Fruit fly (Drosophila melanogaster) whole organism, embryonic: Measurements from ENCODE around the gene Vm34Ca.

Source experiments
- ATbp ChIP-seq: fragments of 200-800 bp; sonication (Bioruptor generic); optimal IDR thresholded peaks from 2 replicates; lab custom pipeline; 2017; ENCODE audit warnings: missing biosample characterization, mild to moderate bottlenecking, missing genetic modification characterization, missing genetic modification reagents
- Abd-B ChIP-seq: fragments of 200-800 bp; sonication (Bioruptor generic); optimal IDR thresholded peaks from 2 replicates; lab custom pipeline; 2018; ENCODE audit warnings: missing biosample characterization, mild to moderate bottlenecking, missing genetic modification characterization, moderate library complexity
- Adf1 ChIP-seq: fragments of 200-800 bp; sonication (Bioruptor generic); IDR thresholded peaks from 2 replicates; pipeline ENCODE4 v1.3.6; 2022; ENCODE audit warnings: missing biosample characterization, missing genetic modification characterization
- CG10979 ChIP-seq: fragments of 200-800 bp; sonication (Bioruptor generic); optimal IDR thresholded peaks from 2 replicates; lab custom pipeline; 2018; ENCODE audit warnings: missing biosample characterization, mild to moderate bottlenecking, missing genetic modification characterization, moderate library complexity
- CG11398 ChIP-seq: fragments of 200-800 bp; sonication (Bioruptor generic); optimal IDR thresholded peaks from 2 replicates; lab custom pipeline; 2016; ENCODE audit warnings: missing biosample characterization, missing genetic modification characterization
- CG12104 ChIP-seq: fragments of 200-800 bp; sonication (Bioruptor generic); optimal IDR thresholded peaks from 3 replicates; lab custom pipeline; 2016; ENCODE audit warnings: missing biosample characterization, missing genetic modification characterization
- CG13424 ChIP-seq: fragments of 200-800 bp; sonication (Bioruptor generic); optimal IDR thresholded peaks from 2 replicates; lab custom pipeline; 2019; ENCODE audit warnings: missing biosample characterization, mild to moderate bottlenecking, missing genetic modification characterization, moderate library complexity
- CG14860 ChIP-seq: fragments of 200-800 bp; sonication (Bioruptor generic); IDR thresholded peaks from 3 replicates; pipeline ENCODE4 v1.3.6; 2022; ENCODE audit warnings: missing biosample characterization, missing genetic modification characterization; ENCODE audit not compliant: partially characterized antibody
- CG15479 ChIP-seq: fragments of 200-800 bp; sonication (Bioruptor generic); optimal IDR thresholded peaks from 3 replicates; lab custom pipeline; 2019; ENCODE audit warnings: missing biosample characterization, mild to moderate bottlenecking, missing genetic modification characterization, moderate library complexity
- CG2875 ChIP-seq: fragments of 200-800 bp; sonication (Bioruptor generic); optimal IDR thresholded peaks from 2 replicates; lab custom pipeline; 2017; ENCODE audit warnings: missing biosample characterization, mild to moderate bottlenecking, missing genetic modification characterization, missing genetic modification reagents
- CG30431 ChIP-seq: fragments of 200-800 bp; sonication (Bioruptor generic); optimal IDR thresholded peaks from 2 replicates; lab custom pipeline; 2017; ENCODE audit warnings: missing biosample characterization, missing genetic modification characterization
- CG34224 ChIP-seq: fragments of 200-800 bp; sonication (Bioruptor generic); IDR thresholded peaks from 3 replicates; pipeline ENCODE4 v1.3.6; 2022; ENCODE audit warnings: missing biosample characterization, missing genetic modification characterization; ENCODE audit not compliant: partially characterized antibody
- CG3726 ChIP-seq: fragments of 200-800 bp; sonication (Bioruptor generic); IDR thresholded peaks from 3 replicates; pipeline ENCODE4, ENCODE4 v1.3.6; 2022; ENCODE audit warnings: missing biosample characterization, missing genetic modification characterization
- CG6254 ChIP-seq: fragments of 200-800 bp; sonication (Bioruptor generic); optimal IDR thresholded peaks from 3 replicates; lab custom pipeline; 2017; ENCODE audit warnings: mild to moderate bottlenecking, missing biosample characterization, missing genetic modification reagents, missing genetic modification characterization
- CG6654 ChIP-seq: fragments of 200-800 bp; sonication (Bioruptor generic); optimal IDR thresholded peaks from 2 replicates; lab custom pipeline; 2017; ENCODE audit warnings: missing biosample characterization, mild to moderate bottlenecking, missing genetic modification characterization
- CG7357 ChIP-seq: fragments of 200-800 bp; sonication (Bioruptor generic); IDR thresholded peaks from 3 replicates; pipeline ENCODE4 v1.3.6; 2022; ENCODE audit warnings: missing biosample characterization, missing genetic modification characterization
- CG7556 ChIP-seq: fragments of 200-800 bp; sonication (Bioruptor generic); optimal IDR thresholded peaks from 2 replicates; lab custom pipeline; 2017; ENCODE audit warnings: missing biosample characterization, mild to moderate bottlenecking, missing genetic modification characterization
- D ChIP-seq, 2 experiments: fragments of 200-800 bp in 1 of 2; fragments of >200 bp in 1 of 2; sonication (Bioruptor generic) in 1 of 2; optimal IDR thresholded peaks; 2 replicates in 1 of 2; 3 replicates in 1 of 2; lab custom pipeline; 2017; ENCODE audit warnings: mild to moderate bottlenecking in 1 of 2, missing biosample characterization in 1 of 2, missing genetic modification characterization in 1 of 2, missing genetic modification reagents in 1 of 2
- Doc2 ChIP-seq: fragments of 200-800 bp; sonication (Bioruptor generic); IDR thresholded peaks from 2 replicates; pipeline ENCODE4 v1.3.6; 2022; ENCODE audit warnings: missing biosample characterization, missing genetic modification characterization
- Drgx ChIP-seq: fragments of 200-800 bp; sonication (Bioruptor generic); IDR thresholded peaks from 2 replicates; pipeline ENCODE4 v1.3.6; 2022; ENCODE audit warnings: missing biosample characterization, missing genetic modification characterization
- HLH4C ChIP-seq: fragments of 200-800 bp; sonication (Bioruptor generic); IDR thresholded peaks from 3 replicates; pipeline ENCODE4 v1.3.6; 2022; ENCODE audit warnings: missing biosample characterization, missing genetic modification characterization; ENCODE audit not compliant: partially characterized antibody
- Hr39 ChIP-seq: fragments of >200 bp; optimal IDR thresholded peaks from 2 replicates; lab custom pipeline; 2017
- Hsf ChIP-seq: fragments of 200-800 bp; sonication (Bioruptor generic); optimal IDR thresholded peaks from 3 replicates; lab custom pipeline; 2016; ENCODE audit warnings: missing biosample characterization, missing genetic modification characterization
- Lim3 ChIP-seq: fragments of 200-800 bp; sonication (Bioruptor generic); IDR thresholded peaks from 2 replicates; pipeline ENCODE4 v1.3.6; 2022; ENCODE audit warnings: missing biosample characterization, missing genetic modification characterization
- Pdp1 ChIP-seq, 2 experiments: fragments of 200-800 bp; sonication (Bioruptor generic); optimal IDR thresholded peaks; 3 replicates each; lab custom pipeline; 2016; ENCODE audit warnings: missing biosample characterization in 2 of 2, missing genetic modification characterization in 2 of 2, mild to moderate bottlenecking in 1 of 2, moderate library complexity in 1 of 2
- Ptx1 ChIP-seq: fragments of 200-800 bp; sonication (Bioruptor generic); IDR thresholded peaks from 2 replicates; pipeline ENCODE4 v1.3.6; 2022; ENCODE audit warnings: missing biosample characterization, missing genetic modification characterization
- Spps ChIP-seq: fragments of 200-800 bp; sonication (Bioruptor generic); optimal IDR thresholded peaks from 2 replicates; lab custom pipeline; 2018; ENCODE audit warnings: missing biosample characterization, mild to moderate bottlenecking, missing genetic modification characterization
- Sry-δ ChIP-seq: fragments of 200-800 bp; sonication (Bioruptor generic); optimal IDR thresholded peaks from 2 replicates; lab custom pipeline; 2016; ENCODE audit warnings: missing biosample characterization, missing genetic modification characterization
- Xbp1 ChIP-seq: fragments of 200-800 bp; sonication (Bioruptor generic); optimal IDR thresholded peaks from 3 replicates; lab custom pipeline; 2016; ENCODE audit warnings: missing biosample characterization, mild to moderate bottlenecking, missing genetic modification characterization
- Xrp1 ChIP-seq: fragments of 200-800 bp; sonication (Bioruptor generic); IDR thresholded peaks from 2 replicates; pipeline ENCODE4 v1.3.6; 2022; ENCODE audit warnings: missing biosample characterization, missing genetic modification characterization
- bcd ChIP-seq: fragments of 200-800 bp; sonication (Bioruptor generic); optimal IDR thresholded peaks from 2 replicates; lab custom pipeline; 2017; ENCODE audit warnings: missing biosample characterization, mild to moderate bottlenecking, missing genetic modification characterization
- danr ChIP-seq: fragments of 200-800 bp; sonication (Bioruptor generic); IDR thresholded peaks from 2 replicates; pipeline ENCODE4 v1.3.6; 2022; ENCODE audit warnings: missing biosample characterization, missing genetic modification characterization
- dati ChIP-seq: fragments of 200-800 bp; sonication (Bioruptor generic); IDR thresholded peaks from 2 replicates; pipeline ENCODE4 v1.3.6; 2022; ENCODE audit warnings: missing biosample characterization, missing genetic modification characterization
- dimm ChIP-seq: fragments of 200-800 bp; sonication (Bioruptor generic); IDR thresholded peaks from 2 replicates; pipeline ENCODE4 v1.3.6; 2022; ENCODE audit warnings: missing biosample characterization, missing genetic modification characterization
- disco-r ChIP-seq: fragments of 200-800 bp; sonication (Bioruptor generic); optimal IDR thresholded peaks from 2 replicates; lab custom pipeline; 2016; ENCODE audit warnings: missing biosample characterization, missing genetic modification characterization
- exex ChIP-seq: fragments of 200-800 bp; sonication (Bioruptor generic); optimal IDR thresholded peaks from 4 replicates; lab custom pipeline; 2018; ENCODE audit warnings: missing biosample characterization, mild to moderate bottlenecking, missing genetic modification characterization, moderate library complexity
- gem ChIP-seq: fragments of 200-800 bp; sonication (Bioruptor generic); optimal IDR thresholded peaks from 2 replicates; lab custom pipeline; 2019; ENCODE audit warnings: missing biosample characterization, mild to moderate bottlenecking, missing genetic modification characterization, moderate library complexity
- her ChIP-seq: fragments of 200-800 bp; sonication (Bioruptor generic); optimal IDR thresholded peaks from 2 replicates; lab custom pipeline; 2016; ENCODE audit warnings: missing biosample characterization, missing genetic modification characterization
- ken ChIP-seq: fragments of 200-800 bp; sonication (Bioruptor generic); IDR thresholded peaks from 3 replicates; pipeline ENCODE4 v1.3.6; 2022; ENCODE audit warnings: missing biosample characterization, missing genetic modification characterization
- lilli ChIP-seq: fragments of 200-800 bp; sonication (Bioruptor generic); optimal IDR thresholded peaks from 3 replicates; lab custom pipeline; 2016; ENCODE audit warnings: missing biosample characterization, missing genetic modification characterization
- nerfin-2 ChIP-seq: fragments of 200-800 bp; sonication (Bioruptor generic); IDR thresholded peaks from 2 replicates; pipeline ENCODE4 v1.3.6; 2022; ENCODE audit warnings: missing biosample characterization, missing genetic modification characterization; ENCODE audit not compliant: partially characterized antibody
- pfk ChIP-seq: fragments of 200-800 bp; sonication (Bioruptor generic); optimal IDR thresholded peaks from 2 replicates; lab custom pipeline; 2018; ENCODE audit warnings: missing biosample characterization, mild to moderate bottlenecking, missing genetic modification characterization, moderate library complexity
- pzg ChIP-seq: fragments of 200-800 bp; sonication (Bioruptor generic); optimal IDR thresholded peaks from 3 replicates; lab custom pipeline; 2018; ENCODE audit warnings: missing biosample characterization, mild to moderate bottlenecking, missing genetic modification characterization, moderate library complexity
- seq ChIP-seq: fragments of 200-800 bp; sonication (Bioruptor generic); IDR thresholded peaks from 2 replicates; pipeline ENCODE4 v1.3.6; 2022; ENCODE audit warnings: missing biosample characterization, missing genetic modification characterization
- shn ChIP-seq: fragments of 200-800 bp; sonication (Bioruptor generic); optimal IDR thresholded peaks from 3 replicates; lab custom pipeline; 2016; ENCODE audit warnings: missing biosample characterization, missing genetic modification characterization
- so ChIP-seq: fragments of 200-800 bp; sonication (Bioruptor generic); IDR thresholded peaks from 3 replicates; pipeline ENCODE4 v1.3.6; 2022; ENCODE audit warnings: missing biosample characterization, missing genetic modification characterization
- tll ChIP-seq, 2 experiments: fragments of 200-800 bp in 1 of 2; fragments of >200 bp in 1 of 2; sonication (Bioruptor generic) in 1 of 2; optimal IDR thresholded peaks; 2 replicates each; lab custom pipeline; 2017 to 2019; ENCODE audit warnings: missing biosample characterization in 2 of 2, missing genetic modification characterization in 2 of 2, mild to moderate bottlenecking in 1 of 2, moderate library complexity in 1 of 2
- vnd ChIP-seq: fragments of 200-800 bp; sonication (Bioruptor generic); IDR thresholded peaks from 3 replicates; pipeline ENCODE4 v1.3.6; 2022; ENCODE audit warnings: missing biosample characterization, missing genetic modification characterization; ENCODE audit not compliant: partially characterized antibody

The Vm34Ca gene

DNA sequence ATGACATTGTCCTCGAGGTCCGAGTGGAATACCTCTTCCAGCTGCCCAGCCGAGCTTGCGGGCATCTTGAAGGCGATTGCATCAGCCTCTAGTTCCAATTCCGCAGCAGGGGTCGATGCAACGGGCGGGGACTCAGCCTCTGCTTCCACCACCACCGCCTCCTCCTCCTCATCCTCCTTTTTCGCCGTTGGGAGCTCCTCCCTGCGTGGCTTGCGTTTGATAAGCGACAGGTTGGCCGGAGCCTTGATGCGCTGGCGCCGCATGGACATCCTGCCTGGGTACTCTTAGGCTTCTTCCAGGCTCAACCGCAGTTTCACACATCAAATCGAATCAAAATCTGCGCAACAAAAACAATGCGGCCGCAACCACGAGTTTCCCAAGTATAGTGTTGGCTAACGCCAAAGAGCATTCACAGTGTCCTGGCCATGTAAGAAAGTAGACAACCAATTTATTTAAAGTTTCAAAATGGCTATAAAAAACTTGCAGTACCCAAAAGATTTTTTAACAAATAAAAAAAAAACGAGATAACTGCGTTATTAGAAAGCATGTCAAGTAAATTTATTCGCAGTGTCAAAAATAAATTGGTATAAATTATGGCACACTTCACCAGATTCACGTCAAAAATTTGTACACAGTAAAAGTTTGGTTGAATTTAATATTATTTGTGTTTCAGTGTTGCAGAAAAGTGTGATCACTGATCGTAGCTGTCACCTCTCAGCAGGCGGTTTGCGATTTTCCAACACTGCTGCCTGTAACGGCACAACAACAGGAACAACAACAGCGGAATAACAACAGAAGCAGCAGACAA lies 37.8 kb downstream of the Vm34Ca start, which contains the start of the genes Bdp1 and CG6565 (continued):
- TF ChIP-seq CG34224 (GFP tag; lab: Robert Waterston, UW) = no peak
- TF ChIP-seq Xbp1 (GFP tag; lab: Kevin White, UChicago) = peak; percentile 99
- peak; percentile 60 for TF ChIP-seq dati (GFP tag; lab: Robert Waterston, UW)
- peak; percentile 98 for TF ChIP-seq gem (tag; lab: Kevin White, UChicago)
- TF ChIP-seq Sry-δ (GFP tag; lab: Kevin White, UChicago) = peak; percentile 85
- TF ChIP-seq CG7357 (GFP tag; lab: Robert Waterston, UW) = peak; percentile 91
- TF ChIP-seq HLH4C = no peak
- peak; percentile 99 for TF ChIP-seq Hsf
- no peak for TF ChIP-seq D (optimal IDR thresholded peaks at IDR 0.05; lab: Kevin White, UChicago)
- TF ChIP-seq D (GFP tag; optimal IDR thresholded peaks at IDR 0.05; lab: Kevin White, UChicago) = peak; percentile 96
- peak; percentile 91 for TF ChIP-seq CG6254 (GFP tag; lab: Kevin White, UChicago)
- peak; percentile 98 for TF ChIP-seq CG30431 (GFP tag; lab: Kevin White, UChicago)
- peak; percentile 93 for TF ChIP-seq seq (GFP tag; lab: Robert Waterston, UW)
- TF ChIP-seq danr (GFP tag; lab: Robert Waterston, UW) = peak; percentile 97
- peak; percentile 54 to 94 for TF ChIP-seq tll (GFP tag; optimal IDR thresholded peaks at IDR 0.05; lab: Kevin White, UChicago)
- TF ChIP-seq her = peak; percentile 95
- TF ChIP-seq CG3726 (GFP tag; lab: Robert Waterston, UW) = peak; percentile 89; the same call in 2 of the 3 replicates
- TF ChIP-seq shn (GFP tag; lab: Kevin White, UChicago) = peak; percentile 99
- TF ChIP-seq CG11398 (GFP tag; lab: Kevin White, UChicago) = peak; percentile 96
- TF ChIP-seq exex = peak; percentile 81
- peak; percentile 82 for TF ChIP-seq Adf1 (GFP tag; lab: Robert Waterston, UW)
- TF ChIP-seq Abd-B = peak; percentile 99
- peak; percentile 98 for TF ChIP-seq bcd
- TF ChIP-seq CG7556 = peak; percentile 98
- peak; percentile 44 for TF ChIP-seq pfk (GFP tag; lab: Kevin White, UChicago)
- TF ChIP-seq Lim3 (GFP tag; lab: Robert Waterston, UW) = peak; percentile 84
- TF ChIP-seq CG12104 (GFP tag; lab: Kevin White, UChicago) = peak; percentile 98
- TF ChIP-seq vnd = no peak
- TF ChIP-seq Drgx (GFP tag; lab: Robert Waterston, UW) = peak; percentile 92
- TF ChIP-seq so (GFP tag; lab: Robert Waterston, UW) = peak; percentile 94
- TF ChIP-seq pzg = peak; percentile 49
- no peak for TF ChIP-seq Hr39 (lab: Kevin White, UChicago)
- peak; percentile 77 for TF ChIP-seq CG15479 (GFP tag; lab: Kevin White, UChicago)
- TF ChIP-seq Doc2 (GFP tag; lab: Robert Waterston, UW) = peak; percentile 91
- TF ChIP-seq disco-r (GFP tag; lab: Kevin White, UChicago) = peak; percentile 98
- peak; percentile 92 to 99 for TF ChIP-seq Pdp1 (GFP tag; optimal IDR thresholded peaks at IDR 0.05; lab: Kevin White, UChicago)
- peak; percentile 99 for TF ChIP-seq lilli (GFP tag; lab: Kevin White, UChicago)
- TF ChIP-seq nerfin-2 = no peak
- TF ChIP-seq CG10979 = peak; percentile 94
- peak; percentile 98 for TF ChIP-seq Ptx1 (GFP tag; lab: Robert Waterston, UW)
- peak; percentile 90 for TF ChIP-seq CG6654 (GFP tag; lab: Kevin White, UChicago)
- TF ChIP-seq ATbp (GFP tag; lab: Kevin White, UChicago) = peak; percentile 91
- TF ChIP-seq Xrp1 (GFP tag; lab: Robert Waterston, UW) = peak; percentile 96
- peak; percentile 82 for TF ChIP-seq dimm
- TF ChIP-seq CG13424 (tag; lab: Kevin White, UChicago) = peak; percentile 97
- peak; percentile 93 for TF ChIP-seq CG2875 (GFP tag; lab: Kevin White, UChicago)
- peak; percentile 95 for TF ChIP-seq ken (GFP tag; lab: Robert Waterston, UW)
- TF ChIP-seq Spps (tag; lab: Kevin White, UChicago) = peak; percentile 92
- TF ChIP-seq CG14860 (GFP tag; lab: Robert Waterston, UW) = no peak
